Worm (Caenorhabditis elegans) whole organism, L3 larva: ENCODE results near the gene C11E4.6.

ENCODE experiments used
- lin-39 ChIP-seq: fragments of 150-350 bp; optimal IDR thresholded peaks from 2 replicates; lab custom pipeline; 2018; ENCODE audit warnings: missing biosample characterization, missing genetic modification reagents, missing genetic modification characterization
- mdl-1 ChIP-seq: fragments of 150-350 bp; optimal IDR thresholded peaks from 2 replicates; lab custom pipeline; 2014; ENCODE audit warnings: missing biosample characterization, missing genetic modification characterization

- no peak for TF ChIP-seq mdl-1 (tag; lab: Kevin White, UChicago)
- TF ChIP-seq lin-39 (tag; lab: Kevin White, UChicago): no peak
These were observed 43.9 kb upstream of the C11E4.6 start, which contains the start of gene F49E2.2 for ce11 chrX:9566429-9566828.
